Fruit fly (Drosophila melanogaster) whole organism, embryonic: ENCODE measurements around the gene CG7409.

Experiments used
- Abd-B ChIP-seq: fragments of 200-800 bp; sonication (Bioruptor generic); optimal IDR thresholded peaks from 2 replicates; lab custom pipeline; 2018; ENCODE audit warnings: missing biosample characterization, mild to moderate bottlenecking, missing genetic modification characterization, moderate library complexity
- Blimp-1 ChIP-seq: fragments of 200-800 bp; sonication (Bioruptor generic); optimal IDR thresholded peaks from 3 replicates; lab custom pipeline; 2018; ENCODE audit warnings: missing biosample characterization, missing genetic modification characterization, mild to moderate bottlenecking, moderate library complexity, missing genetic modification reagents
- CG10209 ChIP-seq: fragments of 200-800 bp; sonication (Bioruptor generic); optimal IDR thresholded peaks from 3 replicates; lab custom pipeline; 2017; ENCODE audit warnings: missing biosample characterization, mild to moderate bottlenecking, missing genetic modification characterization, missing genetic modification reagents
- CG10462 ChIP-seq: fragments of 200-800 bp; sonication (Bioruptor generic); optimal IDR thresholded peaks from 2 replicates; lab custom pipeline; 2016; ENCODE audit warnings: missing biosample characterization, missing genetic modification characterization
- CG10565 ChIP-seq: fragments of 200-800 bp; sonication (Bioruptor generic); optimal IDR thresholded peaks from 3 replicates; lab custom pipeline; 2016; ENCODE audit warnings: missing biosample characterization, mild to moderate bottlenecking, missing genetic modification characterization
- CG13287 ChIP-seq: fragments of 200-800 bp; sonication (Bioruptor generic); IDR thresholded peaks from 2 replicates; pipeline ENCODE4 v1.3.6; 2022; ENCODE audit warnings: missing biosample characterization, missing genetic modification characterization; ENCODE audit not compliant: partially characterized antibody
- CG13894 ChIP-seq: fragments of 200-800 bp; sonication (Bioruptor generic); optimal IDR thresholded peaks from 3 replicates; lab custom pipeline; 2018; ENCODE audit warnings: missing biosample characterization, mild to moderate bottlenecking, missing genetic modification characterization, moderate library complexity
- CG15073 ChIP-seq: fragments of 200-800 bp; sonication (Bioruptor generic); optimal IDR thresholded peaks from 2 replicates; lab custom pipeline; 2016; ENCODE audit warnings: missing biosample characterization, missing genetic modification characterization
- CG16815 ChIP-seq: fragments of 200-800 bp; sonication (Bioruptor generic); optimal IDR thresholded peaks from 3 replicates; lab custom pipeline; 2017; ENCODE audit warnings: missing biosample characterization, mild to moderate bottlenecking, missing genetic modification characterization
- CG2678 ChIP-seq: fragments of 200-800 bp; sonication (Bioruptor generic); optimal IDR thresholded peaks from 3 replicates; lab custom pipeline; 2019; ENCODE audit warnings: missing biosample characterization, mild to moderate bottlenecking, missing genetic modification characterization, moderate library complexity
- CG30403 ChIP-seq: fragments of 200-800 bp; sonication (Bioruptor generic); optimal IDR thresholded peaks from 3 replicates; lab custom pipeline; 2016; ENCODE audit warnings: missing biosample characterization, missing genetic modification characterization
- CG33213 ChIP-seq: fragments of 200-800 bp; sonication (Bioruptor generic); optimal IDR thresholded peaks from 3 replicates; lab custom pipeline; 2016; ENCODE audit warnings: missing biosample characterization, missing genetic modification characterization
- CG34224 ChIP-seq: fragments of 200-800 bp; sonication (Bioruptor generic); IDR thresholded peaks from 3 replicates; pipeline ENCODE4 v1.3.6; 2022; ENCODE audit warnings: missing biosample characterization, missing genetic modification characterization; ENCODE audit not compliant: partially characterized antibody
- CG4404 ChIP-seq: fragments of 200-800 bp; sonication (Bioruptor generic); IDR thresholded peaks from 2 replicates; pipeline ENCODE4 v1.3.6; 2022; ENCODE audit warnings: missing biosample characterization, missing genetic modification characterization
- CG4617 ChIP-seq: fragments of 200-800 bp; sonication (Bioruptor generic); optimal IDR thresholded peaks from 3 replicates; lab custom pipeline; 2016; ENCODE audit warnings: missing biosample characterization, missing genetic modification characterization, borderline replicate concordance
- CG6854 ChIP-seq: fragments of 200-800 bp; sonication (Bioruptor generic); optimal IDR thresholded peaks from 3 replicates; lab custom pipeline; 2017; ENCODE audit warnings: missing biosample characterization, mild to moderate bottlenecking, missing genetic modification characterization
- CG7963 ChIP-seq: fragments of 200-800 bp; sonication (Bioruptor generic); IDR thresholded peaks from 3 replicates; pipeline ENCODE4 v1.3.6; 2022; ENCODE audit warnings: missing biosample characterization, missing genetic modification characterization; ENCODE audit not compliant: partially characterized antibody
- CG7987 ChIP-seq: fragments of 200-800 bp; sonication (Bioruptor generic); optimal IDR thresholded peaks from 2 replicates; lab custom pipeline; 2018; ENCODE audit warnings: missing biosample characterization, mild to moderate bottlenecking, missing genetic modification characterization, moderate library complexity
- CG8290 ChIP-seq, 3 experiments: fragments of 200-800 bp; sonication (Bioruptor generic); optimal IDR thresholded peaks; 2 replicates each; lab custom pipeline; 2016 to 2019; ENCODE audit warnings: missing biosample characterization in 3 of 3, missing genetic modification characterization in 3 of 3, mild to moderate bottlenecking in 2 of 3, moderate library complexity in 1 of 3
- Dref ChIP-seq: fragments of 200-800 bp; sonication (Bioruptor generic); IDR thresholded peaks from 2 replicates; pipeline ENCODE4 v1.3.6; 2022; ENCODE audit warnings: missing biosample characterization, missing genetic modification characterization
- E2f1 ChIP-seq: fragments of 200-800 bp; sonication (Bioruptor generic); IDR thresholded peaks from 2 replicates; pipeline ENCODE4 v1.3.6; 2022; ENCODE audit warnings: missing biosample characterization, missing genetic modification characterization
- Ets97D ChIP-seq: fragments of 200-800 bp; sonication (Bioruptor generic); optimal IDR thresholded peaks from 3 replicates; lab custom pipeline; 2016; ENCODE audit warnings: missing biosample characterization, missing genetic modification characterization
- Hmr ChIP-seq: fragments of 200-800 bp; sonication (Bioruptor generic); optimal IDR thresholded peaks from 3 replicates; lab custom pipeline; 2017; ENCODE audit warnings: mild to moderate bottlenecking, missing biosample characterization, missing genetic modification reagents, missing genetic modification characterization
- Hr39 ChIP-seq: fragments of >200 bp; optimal IDR thresholded peaks from 2 replicates; lab custom pipeline; 2017
- Hr78 ChIP-seq, 2 experiments: fragments of 200-800 bp in 1 of 2; fragments of >200 bp in 1 of 2; sonication (Bioruptor generic) in 1 of 2; optimal IDR thresholded peaks; 2 replicates each; lab custom pipeline; 2017 to 2019; ENCODE audit warnings: missing biosample characterization in 2 of 2, missing genetic modification characterization in 2 of 2, mild to moderate bottlenecking in 1 of 2, moderate library complexity in 1 of 2
- MBD-R2 ChIP-seq: fragments of 200-800 bp; sonication (Bioruptor generic); IDR thresholded peaks from 2 replicates; pipeline ENCODE4 v1.3.6; 2022; ENCODE audit warnings: missing biosample characterization, missing genetic modification characterization
- NK7.1 ChIP-seq: fragments of 200-800 bp; sonication (Bioruptor generic); optimal IDR thresholded peaks from 3 replicates; lab custom pipeline; 2016; ENCODE audit warnings: missing biosample characterization, missing genetic modification characterization
- Ravus ChIP-seq: fragments of 200-800 bp; sonication (Bioruptor generic); IDR thresholded peaks from 2 replicates; pipeline ENCODE4 v1.3.6; 2022; ENCODE audit warnings: missing biosample characterization, missing genetic modification characterization
- Rx ChIP-seq: fragments of 200-800 bp; sonication (Bioruptor generic); IDR thresholded peaks from 2 replicates; pipeline ENCODE4 v1.3.6; 2022; ENCODE audit warnings: missing biosample characterization, missing genetic modification characterization
- Spps ChIP-seq: fragments of 200-800 bp; sonication (Bioruptor generic); optimal IDR thresholded peaks from 2 replicates; lab custom pipeline; 2018; ENCODE audit warnings: missing biosample characterization, mild to moderate bottlenecking, missing genetic modification characterization
- Sry-δ ChIP-seq: fragments of 200-800 bp; sonication (Bioruptor generic); optimal IDR thresholded peaks from 2 replicates; lab custom pipeline; 2016; ENCODE audit warnings: missing biosample characterization, missing genetic modification characterization
- Usf ChIP-seq: fragments of 200-800 bp; sonication (Bioruptor generic); optimal IDR thresholded peaks from 2 replicates; lab custom pipeline; 2017; ENCODE audit warnings: missing genotype, missing biosample characterization, missing genetic modification characterization
- Xrp1 ChIP-seq: fragments of 200-800 bp; sonication (Bioruptor generic); IDR thresholded peaks from 2 replicates; pipeline ENCODE4 v1.3.6; 2022; ENCODE audit warnings: missing biosample characterization, missing genetic modification characterization
- amos ChIP-seq: fragments of 200-800 bp; sonication (Bioruptor generic); IDR thresholded peaks from 2 replicates; pipeline ENCODE4 v1.3.6; 2022; ENCODE audit warnings: missing biosample characterization, missing genetic modification characterization; ENCODE audit not compliant: partially characterized antibody
- bigmax ChIP-seq: fragments of 200-800 bp; sonication (Bioruptor generic); optimal IDR thresholded peaks from 2 replicates; lab custom pipeline; 2018; ENCODE audit warnings: missing biosample characterization, mild to moderate bottlenecking, missing genetic modification characterization
- bowl ChIP-seq: fragments of 200-800 bp; sonication (Bioruptor generic); IDR thresholded peaks from 2 replicates; pipeline ENCODE4 v1.3.6; 2022; ENCODE audit warnings: missing biosample characterization, missing genetic modification characterization
- chn ChIP-seq: fragments of 200-800 bp; sonication (Bioruptor generic); optimal IDR thresholded peaks from 2 replicates; lab custom pipeline; 2016; ENCODE audit warnings: missing biosample characterization, missing genetic modification characterization
- ewg ChIP-seq: fragments of 200-800 bp; sonication (Bioruptor generic); optimal IDR thresholded peaks from 3 replicates; lab custom pipeline; 2017; ENCODE audit warnings: mild to moderate bottlenecking, missing biosample characterization, missing genetic modification reagents, missing genetic modification characterization
- fd102C ChIP-seq: fragments of 200-800 bp; sonication (Bioruptor generic); optimal IDR thresholded peaks from 2 replicates; lab custom pipeline; 2018; ENCODE audit warnings: missing biosample characterization, mild to moderate bottlenecking, missing genetic modification characterization, moderate library complexity
- hkb ChIP-seq, 2 experiments: fragments of 200-800 bp in 1 of 2; fragments of >200 bp in 1 of 2; sonication (Bioruptor generic) in 1 of 2; IDR thresholded peaks in 1 of 2; optimal IDR thresholded peaks in 1 of 2; 2 replicates each; pipeline versions ENCODE4 v1.3.6 to Lab custom; 2017 to 2022; ENCODE audit warnings: missing biosample characterization in 1 of 2, missing genetic modification characterization in 1 of 2
- hth ChIP-seq: fragments of >200 bp; optimal IDR thresholded peaks from 2 replicates; lab custom pipeline; 2017; ENCODE audit warnings: inconsistent platforms
- lola ChIP-seq, 3 experiments: fragments of >200 bp in 2 of 3; fragments of 200-800 bp in 1 of 3; sonication (Bioruptor generic) in 1 of 3; optimal IDR thresholded peaks; 2 replicates each; lab custom pipeline; 2017 to 2019; ENCODE audit warnings: missing biosample characterization in 3 of 3, missing genetic modification characterization in 3 of 3, mild to moderate bottlenecking in 1 of 3, moderate library complexity in 1 of 3
- shn ChIP-seq: fragments of 200-800 bp; sonication (Bioruptor generic); optimal IDR thresholded peaks from 3 replicates; lab custom pipeline; 2016; ENCODE audit warnings: missing biosample characterization, missing genetic modification characterization
- slbo ChIP-seq: fragments of 200-800 bp; sonication (Bioruptor generic); IDR thresholded peaks from 2 replicates; pipeline ENCODE4 v1.3.6; 2022; ENCODE audit warnings: missing biosample characterization, missing genetic modification characterization
- trem ChIP-seq: fragments of 200-800 bp; optimal IDR thresholded peaks from 3 replicates; lab custom pipeline; 2019; ENCODE audit warnings: missing biosample characterization, mild to moderate bottlenecking, missing genetic modification characterization, moderate library complexity
- vfl ChIP-seq: fragments of 200-800 bp; sonication (Bioruptor generic); optimal IDR thresholded peaks from 2 replicates; lab custom pipeline; 2016; ENCODE audit warnings: missing biosample characterization, missing genetic modification characterization
- zfh1 ChIP-seq: fragments of 200-800 bp; sonication (Bioruptor generic); IDR thresholded peaks from 3 replicates; pipeline ENCODE4 v1.3.6; 2022; ENCODE audit warnings: missing biosample characterization, missing genetic modification characterization

Gene CG7409

dm6 chr3L:7718561-7719417 lies 35.4 kb upstream of the CG7409 start, which contains the start of gene Mcad (continued):
- TF ChIP-seq shn (GFP tag; lab: Kevin White, UChicago) (no peak), CG15073 (GFP tag; lab: Kevin White, UChicago) (peak; percentile 27), Usf (peak; percentile 54), CG4404 (GFP tag; lab: Robert Waterston, UW) (peak; percentile 36), CG10462 (GFP tag; lab: Kevin White, UChicago) (peak; percentile 44), NK7.1 (GFP tag; lab: Kevin White, UChicago) (peak; percentile 35), E2f1 (GFP tag; lab: Robert Waterston, UW) (peak; percentile 80), CG8290 (GFP tag; optimal IDR thresholded peaks at IDR 0.05; lab: Kevin White, UChicago) (peak; percentile 41), CG8290 (tag; optimal IDR thresholded peaks at IDR 0.05; lab: Kevin White, UChicago) (peak in 1 of 2 experiments; percentile 57), Ets97D (peak; percentile 47), CG30403 (peak; percentile 94), CG13287 (no peak), CG7963 (GFP tag; lab: Robert Waterston, UW) (no peak), MBD-R2 (GFP tag; lab: Robert Waterston, UW) (peak; percentile 92), amos (GFP tag; lab: Robert Waterston, UW) (no peak), ewg (peak; percentile 69), trem (tag; lab: Kevin White, UChicago) (peak; percentile 90), bigmax (no peak), CG7987 (GFP tag; lab: Kevin White, UChicago) (peak; percentile 85), chn (GFP tag; lab: Kevin White, UChicago) (peak; percentile 43), Abd-B (GFP tag; lab: Kevin White, UChicago) (peak; percentile 96), Spps (tag; lab: Kevin White, UChicago) (peak; percentile 68), vfl (peak; percentile 74), CG4617 (peak; percentile 60), Rx (GFP tag; lab: Robert Waterston, UW) (peak; percentile 88), CG10209 (GFP tag; lab: Kevin White, UChicago) (peak; percentile 88), fd102C (GFP tag; lab: Kevin White, UChicago) (no peak), Dref (GFP tag; lab: Robert Waterston, UW) (peak; percentile 42; the same call in 1 of the 2 replicates), CG33213 (peak; percentile 25), lola (GFP tag; optimal IDR thresholded peaks at IDR 0.05; lab: Kevin White, UChicago) (peak in 1 of 3 experiments; percentile 57), bowl (peak; percentile 69), Sry-δ (peak; percentile 33), Blimp-1 (peak; percentile 94), Xrp1 (GFP tag; lab: Robert Waterston, UW) (peak; percentile 88), CG10565 (GFP tag; lab: Kevin White, UChicago) (no peak), Hr39 (lab: Kevin White, UChicago) (no peak), hth (no peak), hkb (optimal IDR thresholded peaks at IDR 0.05; lab: Kevin White, UChicago) (no peak), hkb (GFP tag; IDR thresholded peaks at IDR 0.05; lab: Robert Waterston, UW) (peak; percentile 94), zfh1 (GFP tag; lab: Robert Waterston, UW) (peak; percentile 74), CG13894 (no peak), CG2678 (tag; lab: Kevin White, UChicago) (peak; percentile 97), CG34224 (no peak), Hr78 (GFP tag; optimal IDR thresholded peaks at IDR 0.05; lab: Kevin White, UChicago) (peak in 1 of 2 experiments; percentile 92), CG6854 (peak; percentile 91), Hmr (GFP tag; lab: Kevin White, UChicago) (peak; percentile 93), CG16815 (peak; percentile 74), Ravus (peak; percentile 87), slbo (GFP tag; lab: Robert Waterston, UW) (peak; percentile 97)
